Worm (Caenorhabditis elegans) whole organism, late embryonic: ENCODE results near the gene Y50D7A.1.

Experiments
- C08G9.2 ChIP-seq: sonication (generic microtip); optimal IDR thresholded peaks from 2 replicates; lab custom pipeline; 2016; ENCODE audit warnings: mild to moderate bottlenecking, missing genetic modification characterization, moderate library complexity, missing compliant biosample characterization
- C38D4.7 ChIP-seq: fragments of 200-800 bp; sonication (Bioruptor generic); optimal IDR thresholded peaks from 2 replicates; lab custom pipeline; 2018; ENCODE audit warnings: mild to moderate bottlenecking, missing genetic modification characterization, moderate library complexity, missing compliant biosample characterization
- F13H6.1 ChIP-seq: sonication (generic microtip); optimal IDR thresholded peaks from 2 replicates; lab custom pipeline; 2016; ENCODE audit warnings: missing genetic modification characterization, missing compliant biosample characterization
- K02D7.2 ChIP-seq: sonication (generic microtip); optimal IDR thresholded peaks from 2 replicates; lab custom pipeline; 2017; ENCODE audit warnings: mild to moderate bottlenecking, missing genetic modification characterization, missing compliant biosample characterization
- T23F11.4 ChIP-seq: fragments of 200-800 bp; sonication (Bioruptor generic); optimal IDR thresholded peaks from 2 replicates; lab custom pipeline; 2018; ENCODE audit warnings: mild to moderate bottlenecking, missing genetic modification characterization, missing compliant biosample characterization
- Y22D7AL.16 ChIP-seq: sonication (generic microtip); optimal IDR thresholded peaks from 2 replicates; lab custom pipeline; 2016; ENCODE audit warnings: missing genetic modification characterization, missing compliant biosample characterization
- ahr-1 ChIP-seq: sonication (generic microtip); optimal IDR thresholded peaks from 2 replicates; lab custom pipeline; 2016; ENCODE audit warnings: missing genetic modification characterization, missing compliant biosample characterization
- ama-1 ChIP-seq: fragments of 150-350 bp; optimal IDR thresholded peaks from 2 replicates; lab custom pipeline; 2014
- ceh-14 ChIP-seq: sonication (generic microtip); optimal IDR thresholded peaks from 2 replicates; lab custom pipeline; 2016; ENCODE audit warnings: missing genotype, missing genetic modification characterization, missing compliant biosample characterization
- ceh-24 ChIP-seq: sonication (generic microtip); optimal IDR thresholded peaks from 2 replicates; lab custom pipeline; 2016; ENCODE audit warnings: mild to moderate bottlenecking, missing genetic modification characterization, missing compliant biosample characterization
- ceh-30 ChIP-seq: fragments of 150-350 bp; optimal IDR thresholded peaks from 2 replicates; lab custom pipeline; 2014; ENCODE audit warnings: missing biosample characterization, missing genetic modification characterization
- ceh-45 ChIP-seq: fragments of 200-800 bp; sonication (Bioruptor generic); IDR thresholded peaks from 2 replicates; pipeline ENCODE4 v1.3.6; 2022; ENCODE audit warnings: missing genetic modification reagents, missing genetic modification characterization, missing compliant biosample characterization
- ceh-48 ChIP-seq: sonication (generic microtip); optimal IDR thresholded peaks from 2 replicates; lab custom pipeline; 2016; ENCODE audit warnings: missing genetic modification characterization, inconsistent platforms, missing compliant biosample characterization
- ceh-9 ChIP-seq: sonication (generic microtip); optimal IDR thresholded peaks from 2 replicates; lab custom pipeline; 2016; ENCODE audit warnings: mild to moderate bottlenecking, missing genetic modification characterization, inconsistent platforms, missing compliant biosample characterization
- che-1 ChIP-seq: sonication (generic microtip); optimal IDR thresholded peaks from 2 replicates; lab custom pipeline; 2016; ENCODE audit warnings: mild to moderate bottlenecking, missing genetic modification characterization, missing compliant biosample characterization
- dve-1 ChIP-seq: sonication (generic microtip); optimal IDR thresholded peaks from 2 replicates; lab custom pipeline; 2017; ENCODE audit warnings: antibody characterized with exemption, mild to moderate bottlenecking, missing genetic modification characterization, missing compliant biosample characterization
- fax-1 ChIP-seq: sonication (generic microtip); optimal IDR thresholded peaks from 2 replicates; lab custom pipeline; 2016; ENCODE audit warnings: missing genotype, missing genetic modification characterization, missing compliant biosample characterization
- fkh-10 ChIP-seq: fragments of 150-350 bp; optimal IDR thresholded peaks from 2 replicates; lab custom pipeline; 2014; ENCODE audit warnings: missing biosample characterization, missing genetic modification reagents, missing genetic modification characterization
- lin-11 ChIP-seq: fragments of 200-800 bp; sonication (Bioruptor generic); optimal IDR thresholded peaks from 2 replicates; lab custom pipeline; 2018; ENCODE audit warnings: mild to moderate bottlenecking, missing genetic modification characterization, missing compliant biosample characterization
- madf-2 ChIP-seq: sonication (generic microtip); optimal IDR thresholded peaks from 2 replicates; lab custom pipeline; 2017; ENCODE audit warnings: missing genetic modification characterization, missing compliant biosample characterization
- mec-3 ChIP-seq: sonication (generic microtip); optimal IDR thresholded peaks from 2 replicates; lab custom pipeline; 2016; ENCODE audit warnings: borderline replicate concordance, missing genetic modification characterization, missing compliant biosample characterization
- nfya-1 ChIP-seq: sonication (generic microtip); optimal IDR thresholded peaks from 2 replicates; lab custom pipeline; 2017; ENCODE audit warnings: missing genetic modification characterization, mild to moderate bottlenecking, missing compliant biosample characterization, antibody characterized with exemption, moderate library complexity
- nhr-11 ChIP-seq: fragments of 150-350 bp; optimal IDR thresholded peaks from 2 replicates; lab custom pipeline; 2014; ENCODE audit warnings: missing biosample characterization, missing genetic modification characterization
- npax-4 ChIP-seq: sonication (generic microtip); optimal IDR thresholded peaks from 2 replicates; lab custom pipeline; 2016; ENCODE audit warnings: missing genetic modification characterization, missing compliant biosample characterization
- odd-2 ChIP-seq: sonication (generic microtip); optimal IDR thresholded peaks from 2 replicates; lab custom pipeline; 2017; ENCODE audit warnings: antibody characterized with exemption, mild to moderate bottlenecking, missing genetic modification characterization, missing compliant biosample characterization
- pag-3 ChIP-seq: sonication (generic microtip); optimal IDR thresholded peaks from 2 replicates; lab custom pipeline; 2016; ENCODE audit warnings: missing compliant biosample characterization, missing genetic modification characterization, borderline replicate concordance
- pat-9 ChIP-seq: fragments of 200-800 bp; sonication (Bioruptor generic); optimal IDR thresholded peaks from 2 replicates; lab custom pipeline; 2018; ENCODE audit warnings: mild to moderate bottlenecking, missing genetic modification characterization, moderate library complexity, missing compliant biosample characterization
- pqm-1 ChIP-seq: sonication (generic microtip); optimal IDR thresholded peaks from 2 replicates; lab custom pipeline; 2016; ENCODE audit warnings: missing genetic modification characterization, missing compliant biosample characterization
- pros-1 ChIP-seq: fragments of 150-350 bp; optimal IDR thresholded peaks from 2 replicates; lab custom pipeline; 2014; ENCODE audit warnings: missing biosample characterization, missing genetic modification reagents, missing genetic modification characterization
- ref-2 ChIP-seq: sonication (generic microtip); optimal IDR thresholded peaks from 2 replicates; lab custom pipeline; 2016; ENCODE audit warnings: missing genetic modification characterization, missing compliant biosample characterization
- sox-4 ChIP-seq: sonication (generic microtip); optimal IDR thresholded peaks from 2 replicates; lab custom pipeline; 2017; ENCODE audit warnings: mild to moderate bottlenecking, missing genetic modification characterization, inconsistent platforms, missing compliant biosample characterization
- syd-9 ChIP-seq: sonication (generic microtip); optimal IDR thresholded peaks from 2 replicates; lab custom pipeline; 2016; ENCODE audit warnings: mild to moderate bottlenecking, missing genetic modification characterization, moderate library complexity, missing compliant biosample characterization
- tbx-7 ChIP-seq: sonication (generic microtip); optimal IDR thresholded peaks from 2 replicates; lab custom pipeline; 2016; ENCODE audit warnings: missing genotype, missing genetic modification characterization, missing compliant biosample characterization
- unc-86 ChIP-seq: sonication (generic microtip); optimal IDR thresholded peaks from 2 replicates; lab custom pipeline; 2016; ENCODE audit warnings: missing genetic modification characterization, missing compliant biosample characterization
- zip-5 ChIP-seq: sonication (generic microtip); optimal IDR thresholded peaks from 2 replicates; lab custom pipeline; 2016; ENCODE audit warnings: missing genetic modification characterization, missing compliant biosample characterization

Gene Y50D7A.1

DNA sequence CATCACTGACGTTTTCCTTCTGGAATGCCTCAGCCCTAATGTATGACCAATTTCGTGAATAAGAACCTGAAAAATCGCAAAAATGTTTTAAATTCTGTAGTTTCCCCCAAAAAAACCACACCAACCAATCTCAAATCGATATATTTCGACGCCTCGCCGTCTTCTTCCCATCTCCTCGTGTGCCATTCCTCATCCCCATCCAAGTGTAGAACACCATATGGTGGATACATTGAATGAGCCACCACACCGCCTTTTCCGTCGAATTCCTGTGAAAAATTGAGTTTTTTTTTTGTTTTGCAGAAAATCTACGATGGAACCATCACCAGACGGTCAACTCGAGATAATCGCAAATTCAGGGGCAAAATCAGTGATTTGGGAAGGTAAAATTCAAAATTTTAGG, at the start of gene Y50D7A.1:
Gene Y50D7A.1, plus strand, starts transcription at position 301 of the 400 bp plus-strand sequence.
- TF ChIP-seq npax-4 (tag; lab: Kevin White, UChicago): no peak
- no peak for TF ChIP-seq K02D7.2 (tag; lab: Kevin White, UChicago)
- TF ChIP-seq pat-9: no peak
- TF ChIP-seq tbx-7 (tag; lab: Kevin White, UChicago): no peak
- TF ChIP-seq ceh-48 (tag; lab: Kevin White, UChicago): no peak
- TF ChIP-seq che-1: no peak
- TF ChIP-seq nhr-11 (tag; lab: Kevin White, UChicago): no peak
- no peak for TF ChIP-seq C38D4.7 (GFP tag; lab: Kevin White, UChicago)
- TF ChIP-seq madf-2 (tag; lab: Kevin White, UChicago): no peak
- no peak for TF ChIP-seq fkh-10 (GFP tag; lab: Kevin White, UChicago)
- no peak for TF ChIP-seq fax-1 (tag; lab: Kevin White, UChicago)

DNA sequence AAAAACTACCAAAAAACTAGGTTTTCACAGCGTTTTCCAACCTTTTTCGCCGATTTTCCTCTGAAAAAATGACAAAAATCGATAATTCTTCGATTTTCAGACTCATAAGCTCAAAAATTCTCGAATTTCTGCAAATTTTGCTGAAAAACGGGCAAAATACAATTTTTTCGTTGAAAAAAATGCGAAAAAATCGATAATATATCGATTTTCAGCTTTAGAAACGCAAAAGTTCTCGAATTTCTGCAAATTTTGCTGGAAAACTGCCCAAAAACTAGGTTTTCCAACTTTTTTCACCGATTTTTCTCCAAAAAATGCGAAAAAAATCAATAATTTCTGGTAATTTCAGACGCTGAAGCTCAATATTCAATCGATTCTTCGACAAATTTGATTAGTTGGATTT, 41.0 kb upstream of the Y50D7A.1 start:
- no peak for TF ChIP-seq syd-9 (tag; lab: Kevin White, UChicago)
- no peak for TF ChIP-seq ceh-30 (tag; lab: Kevin White, UChicago)
- no peak for TF ChIP-seq ref-2 (tag; lab: Kevin White, UChicago)
- no peak for TF ChIP-seq odd-2 (tag; lab: Kevin White, UChicago)
- TF ChIP-seq ceh-45 (GFP tag; lab: Robert Waterston, UW): no peak
- no peak for TF ChIP-seq sox-4
- no peak for TF ChIP-seq C38D4.7 (GFP tag; lab: Kevin White, UChicago)
- no peak for TF ChIP-seq che-1
- no peak for TF ChIP-seq mec-3 (tag; lab: Kevin White, UChicago)
- TF ChIP-seq nhr-11 (tag; lab: Kevin White, UChicago): no peak
- TF ChIP-seq T23F11.4 (GFP tag; lab: Kevin White, UChicago): no peak

ce11 chrIII:254235-254634, 38.2 kb upstream of the Y50D7A.1 start, which contains the start of gene Y50D7A.3:
Y50D7A.3 (plus strand) TSS chrIII:254535.
- TF ChIP-seq ceh-24 (tag; lab: Kevin White, UChicago) (no peak), ama-1 (no peak)

- TF ChIP-seq lin-11 (no peak), ama-1 (no peak), ceh-9 (no peak), pqm-1 (tag; lab: Kevin White, UChicago) (no peak), zip-5 (tag; lab: Kevin White, UChicago) (no peak), fkh-10 (GFP tag; lab: Kevin White, UChicago) (no peak), nhr-11 (tag; lab: Kevin White, UChicago) (no peak), ceh-45 (GFP tag; lab: Robert Waterston, UW) (no peak), C38D4.7 (GFP tag; lab: Kevin White, UChicago) (no peak), pag-3 (tag; lab: Kevin White, UChicago) (no peak), pros-1 (tag; lab: Kevin White, UChicago) (no peak), F13H6.1 (tag; lab: Kevin White, UChicago) (no peak), Y22D7AL.16 (no peak), odd-2 (tag; lab: Kevin White, UChicago) (no peak)
- TF ChIP-seq, all 69 proteins: peak for 0
These were observed 27.6 kb upstream of the Y50D7A.1 start, which contains the start of gene xpd-1 for ce11 chrIII:264790-265189. xpd-1 (plus strand) TSS chrIII:265090.

- no peak for TF ChIP-seq C08G9.2 (tag; lab: Kevin White, UChicago)
- no peak for TF ChIP-seq pat-9
- no peak for TF ChIP-seq ahr-1
- no peak for TF ChIP-seq ceh-14 (tag; lab: Kevin White, UChicago)
- TF ChIP-seq dve-1 (tag; lab: Kevin White, UChicago): no peak
- TF ChIP-seq ceh-48 (tag; lab: Kevin White, UChicago): no peak
- no peak for TF ChIP-seq unc-86 (tag; lab: Kevin White, UChicago)
- TF ChIP-seq nfya-1 (tag; lab: Kevin White, UChicago): no peak
- TF ChIP-seq ref-2 (tag; lab: Kevin White, UChicago): no peak
These were observed 9.9 kb upstream of the Y50D7A.1 start for ce11 chrIII:282506-282905.
